Worm (Caenorhabditis elegans) whole organism, L2 larva: ENCODE results near the gene C31B8.12.

Experiments
- ZK546.5 ChIP-seq: sonication (generic microtip); optimal IDR thresholded peaks from 2 replicates; lab custom pipeline; 2017; ENCODE audit warnings: missing biosample characterization, missing genetic modification characterization
- fos-1 ChIP-seq: fragments of 150-350 bp; optimal IDR thresholded peaks from 2 replicates; lab custom pipeline; 2014; ENCODE audit warnings: missing biosample characterization, missing genetic modification characterization
- lin-13 ChIP-seq: fragments of 150-350 bp; optimal IDR thresholded peaks from 2 replicates; lab custom pipeline; 2014; ENCODE audit warnings: missing biosample characterization, missing genetic modification reagents, missing genetic modification characterization
- lsy-2 ChIP-seq, 2 experiments: fragments of 150-350 bp in 1 of 2; sonication (generic microtip) in 1 of 2; optimal IDR thresholded peaks; 2 replicates each; lab custom pipeline; 2014 to 2017; ENCODE audit warnings: missing biosample characterization in 2 of 2, missing genetic modification characterization in 2 of 2
- nhr-23 ChIP-seq: fragments of 150-350 bp; optimal IDR thresholded peaks from 2 replicates; lab custom pipeline; 2014; ENCODE audit warnings: missing biosample characterization, missing genetic modification reagents, missing genetic modification characterization
- nhr-77 ChIP-seq: fragments of 150-350 bp; optimal IDR thresholded peaks from 2 replicates; lab custom pipeline; 2014; ENCODE audit warnings: missing biosample characterization, missing genetic modification characterization
- peb-1 ChIP-seq: fragments of 150-350 bp; optimal IDR thresholded peaks from 2 replicates; lab custom pipeline; 2014; ENCODE audit warnings: missing biosample characterization, missing genetic modification characterization
- skn-1 ChIP-seq: sonication (generic microtip); optimal IDR thresholded peaks from 2 replicates; lab custom pipeline; 2017; ENCODE audit warnings: missing biosample characterization, missing genetic modification characterization
- snpc-4 ChIP-seq: fragments of 150-350 bp; optimal IDR thresholded peaks from 2 replicates; lab custom pipeline; 2014; ENCODE audit warnings: missing biosample characterization, missing genetic modification characterization
- zag-1 ChIP-seq: fragments of 150-350 bp; optimal IDR thresholded peaks from 2 replicates; lab custom pipeline; 2014; ENCODE audit warnings: missing biosample characterization, missing genetic modification characterization
- ztf-11 ChIP-seq: sonication (generic microtip); optimal IDR thresholded peaks from 2 replicates; lab custom pipeline; 2017; ENCODE audit warnings: missing biosample characterization, missing genetic modification characterization

ce11 chrV:2913948-2914347 lies 13.5 kb downstream of the C31B8.12 start, which contains the start of gene srh-146:
- TF ChIP-seq nhr-77 = no peak
- TF ChIP-seq snpc-4 (tag; lab: Kevin White, UChicago) = no peak
- TF ChIP-seq ZK546.5 (tag; lab: Kevin White, UChicago) = no peak
- no peak for TF ChIP-seq skn-1
- no peak for TF ChIP-seq lsy-2 (tag; optimal IDR thresholded peaks at IDR 0.05; lab: Kevin White, UChicago)
- TF ChIP-seq nhr-23 (tag; lab: Kevin White, UChicago) = no peak
- TF ChIP-seq ztf-11 = no peak
- TF ChIP-seq fos-1 (tag; lab: Kevin White, UChicago) = no peak
- no peak for TF ChIP-seq peb-1 (tag; lab: Kevin White, UChicago)
- TF ChIP-seq lin-13 (GFP tag; lab: Kevin White, UChicago) = no peak
- no peak for TF ChIP-seq zag-1
